Fruit fly (Drosophila melanogaster) whole organism, adult: ENCODE data around the gene Polr3A.

Experiments
- CG11617 ChIP-seq: fragments of 200-800 bp; sonication (Bioruptor generic); optimal IDR thresholded peaks from 2 replicates; lab custom pipeline; 2017; ENCODE audit warnings: mild to moderate bottlenecking, missing biosample characterization, missing genetic modification reagents, missing genetic modification characterization
- CG12768 ChIP-seq: fragments of 200-800 bp; sonication (Bioruptor generic); optimal IDR thresholded peaks from 2 replicates; lab custom pipeline; 2017; ENCODE audit warnings: missing biosample characterization, missing genetic modification characterization, mild to moderate bottlenecking, moderate library complexity, missing genetic modification reagents
- CG1620 ChIP-seq: fragments of 200-800 bp; sonication (Bioruptor generic); optimal IDR thresholded peaks from 2 replicates; lab custom pipeline; 2016; ENCODE audit warnings: missing biosample characterization, missing genetic modification characterization
- CG5204 ChIP-seq: fragments of 200-800 bp; sonication (Bioruptor generic); optimal IDR thresholded peaks from 2 replicates; lab custom pipeline; 2016; ENCODE audit warnings: missing biosample characterization, missing genetic modification characterization
- Clk ChIP-seq: fragments of 200-800 bp; sonication (Bioruptor generic); optimal IDR thresholded peaks from 2 replicates; lab custom pipeline; 2017; ENCODE audit warnings: missing biosample characterization, missing genetic modification characterization
- Crg-1 ChIP-seq: fragments of 200-800 bp; sonication (Bioruptor generic); optimal IDR thresholded peaks from 2 replicates; lab custom pipeline; 2016; ENCODE audit warnings: missing biosample characterization, missing genetic modification characterization
- Mnt ChIP-seq: fragments of 200-800 bp; sonication (Bioruptor generic); optimal IDR thresholded peaks from 2 replicates; lab custom pipeline; 2016; ENCODE audit warnings: missing biosample characterization, mild to moderate bottlenecking, missing genetic modification characterization
- bab1 ChIP-seq: fragments of 200-800 bp; sonication (Bioruptor generic); optimal IDR thresholded peaks from 3 replicates; lab custom pipeline; 2019; ENCODE audit warnings: missing biosample characterization, mild to moderate bottlenecking, missing genetic modification characterization, moderate library complexity
- cic ChIP-seq: fragments of 200-800 bp; sonication (Bioruptor generic); optimal IDR thresholded peaks from 2 replicates; lab custom pipeline; 2017; ENCODE audit warnings: missing biosample characterization, mild to moderate bottlenecking, missing genetic modification characterization, moderate library complexity
- cnc ChIP-seq, 2 experiments: fragments of >200 bp; optimal IDR thresholded peaks; 2 replicates each; lab custom pipeline; 2017
- kay ChIP-seq: fragments of 200-800 bp; sonication (Bioruptor generic); peaks from one replicate; lab custom pipeline; 2016; ENCODE audit warnings: missing biosample characterization, missing genetic modification characterization, borderline replicate concordance
- pad ChIP-seq: fragments of 200-800 bp; sonication (Bioruptor generic); optimal IDR thresholded peaks from 3 replicates; lab custom pipeline; 2017; ENCODE audit warnings: missing biosample characterization, missing genetic modification characterization, mild to moderate bottlenecking, moderate library complexity, missing genetic modification reagents
- tj ChIP-seq: fragments of 200-800 bp; sonication (Bioruptor generic); optimal IDR thresholded peaks from 3 replicates; lab custom pipeline; 2017; ENCODE audit warnings: missing biosample characterization, mild to moderate bottlenecking, missing genetic modification characterization, moderate library complexity

- TF ChIP-seq tj (GFP tag; lab: Kevin White, UChicago): no peak
- TF ChIP-seq pad: peak; percentile 6
- peak; percentile 34 for TF ChIP-seq CG11617 (GFP tag; lab: Kevin White, UChicago)
- TF ChIP-seq Mnt: no peak
- peak; percentile 22 for TF ChIP-seq CG1620
- no peak for TF ChIP-seq cnc (optimal IDR thresholded peaks at IDR 0.05; lab: Kevin White, UChicago)
- TF ChIP-seq Crg-1 (GFP tag; lab: Kevin White, UChicago): no peak
- TF ChIP-seq Clk: no peak
- no peak for TF ChIP-seq cic (GFP tag; lab: Kevin White, UChicago)
- no peak for TF ChIP-seq CG5204 (GFP tag; lab: Kevin White, UChicago)
- no peak for TF ChIP-seq CG12768 (GFP tag; lab: Kevin White, UChicago)
- no peak for TF ChIP-seq kay (GFP tag; lab: Kevin White, UChicago)
- TF ChIP-seq bab1: peak; percentile 37
These were observed 40.3 kb downstream of the Polr3A start for dm6 chrX:15802880-15803650.
